Worm (Caenorhabditis elegans) whole organism, midembryonic: ENCODE data around the gene ZC477.7.

Source experiments
- flt-1 ChIP-seq: fragments of 200-800 bp; sonication (Bioruptor generic); IDR thresholded peaks from 2 replicates; pipeline ENCODE4 v1.3.6; 2022; ENCODE audit warnings: missing genetic modification characterization, missing compliant biosample characterization
- med-1 ChIP-seq: sonication (generic microtip); optimal IDR thresholded peaks from 2 replicates; lab custom pipeline; 2017; ENCODE audit warnings: missing genetic modification characterization, mild to moderate bottlenecking, missing compliant biosample characterization, antibody characterized with exemption, missing genetic modification reagents; ENCODE audit not compliant: insufficient read depth
- ref-1 ChIP-seq: fragments of 200-800 bp; sonication (Bioruptor generic); conservative IDR thresholded peaks from 2 replicates; pipeline ENCODE4 v1.3.6; 2022; ENCODE audit warnings: missing genetic modification reagents, missing genetic modification characterization, missing compliant biosample characterization
- ztf-29 ChIP-seq: fragments of 200-800 bp; sonication (Bioruptor generic); IDR thresholded peaks from 2 replicates; pipeline ENCODE4 v1.3.6; 2022; ENCODE audit warnings: missing genetic modification reagents, missing genetic modification characterization, missing compliant biosample characterization

ce11 chrIV:7062697-7063096 is 48.6 kb downstream of the ZC477.7 start:
- TF ChIP-seq flt-1 (GFP tag; lab: Robert Waterston, UW) (no peak), med-1 (GFP tag; lab: Kevin White, UChicago) (no peak), ref-1 (GFP tag; lab: Robert Waterston, UW) (no peak), ztf-29 (no peak)
